Fruit fly (Drosophila melanogaster) whole organism, embryonic: ENCODE data around the gene Ubc4.

Source experiments
- Abd-B ChIP-seq: fragments of 200-800 bp; sonication (Bioruptor generic); optimal IDR thresholded peaks from 2 replicates; lab custom pipeline; 2018; ENCODE audit warnings: missing biosample characterization, mild to moderate bottlenecking, missing genetic modification characterization, moderate library complexity
- Adf1 ChIP-seq: fragments of 200-800 bp; sonication (Bioruptor generic); IDR thresholded peaks from 2 replicates; pipeline ENCODE4 v1.3.6; 2022; ENCODE audit warnings: missing biosample characterization, missing genetic modification characterization
- CG10543 ChIP-seq: fragments of 200-800 bp; sonication (Bioruptor generic); optimal IDR thresholded peaks from 3 replicates; lab custom pipeline; 2017; ENCODE audit warnings: missing biosample characterization, mild to moderate bottlenecking, missing genetic modification characterization, moderate library complexity
- CG11504 ChIP-seq: fragments of 200-800 bp; sonication (Bioruptor generic); optimal IDR thresholded peaks from 3 replicates; lab custom pipeline; 2019; ENCODE audit warnings: missing biosample characterization, mild to moderate bottlenecking, missing genetic modification characterization, moderate library complexity
- CG1792 ChIP-seq: fragments of 200-800 bp; sonication (Bioruptor generic); optimal IDR thresholded peaks from 2 replicates; lab custom pipeline; 2016; ENCODE audit warnings: missing biosample characterization, missing genetic modification characterization
- CG34376 ChIP-seq: fragments of 200-800 bp; sonication (Bioruptor generic); optimal IDR thresholded peaks from 2 replicates; lab custom pipeline; 2018; ENCODE audit warnings: missing biosample characterization, mild to moderate bottlenecking, missing genetic modification characterization
- CG34422 ChIP-seq: fragments of 200-800 bp; sonication (Bioruptor generic); IDR thresholded peaks from 3 replicates; pipeline ENCODE4 v1.3.6; 2022; ENCODE audit warnings: missing biosample characterization, missing genetic modification characterization
- CG4360 ChIP-seq: fragments of 200-800 bp; sonication (Bioruptor generic); IDR thresholded peaks from 2 replicates; pipeline ENCODE4 v1.3.6; 2022; ENCODE audit warnings: missing biosample characterization, missing genetic modification characterization
- CG5180 ChIP-seq: fragments of 200-800 bp; sonication (Bioruptor generic); optimal IDR thresholded peaks from 3 replicates; lab custom pipeline; 2017; ENCODE audit warnings: missing biosample characterization, missing genetic modification characterization, mild to moderate bottlenecking, moderate library complexity, missing genetic modification reagents
- CG5245 ChIP-seq: fragments of 200-800 bp; sonication (Bioruptor generic); optimal IDR thresholded peaks from 3 replicates; lab custom pipeline; 2016; ENCODE audit warnings: missing biosample characterization, missing genetic modification characterization
- CG6791 ChIP-seq: fragments of 200-800 bp; sonication (Bioruptor generic); IDR thresholded peaks from 3 replicates; pipeline ENCODE4 v1.3.6; 2022; ENCODE audit warnings: missing biosample characterization, missing genetic modification characterization; ENCODE audit not compliant: partially characterized antibody
- CG6854 ChIP-seq: fragments of 200-800 bp; sonication (Bioruptor generic); optimal IDR thresholded peaks from 3 replicates; lab custom pipeline; 2017; ENCODE audit warnings: missing biosample characterization, mild to moderate bottlenecking, missing genetic modification characterization
- CG8281 ChIP-seq: fragments of 200-800 bp; sonication (Bioruptor generic); optimal IDR thresholded peaks from 2 replicates; lab custom pipeline; 2018; ENCODE audit warnings: missing biosample characterization, mild to moderate bottlenecking, missing genetic modification characterization, moderate library complexity
- CG8924 ChIP-seq: fragments of 200-800 bp; optimal IDR thresholded peaks from 3 replicates; lab custom pipeline; 2019; ENCODE audit warnings: missing biosample characterization, mild to moderate bottlenecking, missing genetic modification characterization, moderate library complexity
- CG9437 ChIP-seq: fragments of 200-800 bp; sonication (Bioruptor generic); optimal IDR thresholded peaks from 2 replicates; lab custom pipeline; 2018; ENCODE audit warnings: missing biosample characterization, mild to moderate bottlenecking, missing genetic modification characterization
- CG9609 ChIP-seq: fragments of 200-800 bp; sonication (Bioruptor generic); optimal IDR thresholded peaks from 3 replicates; lab custom pipeline; 2016; ENCODE audit warnings: missing biosample characterization, missing genetic modification characterization
- CG9797 ChIP-seq: fragments of 200-800 bp; sonication (Bioruptor generic); optimal IDR thresholded peaks from 3 replicates; lab custom pipeline; 2018; ENCODE audit warnings: missing biosample characterization, mild to moderate bottlenecking, missing genetic modification characterization
- CTCF ChIP-seq: fragments of 200-800 bp; sonication (Bioruptor generic); optimal IDR thresholded peaks from 2 replicates; lab custom pipeline; 2017; ENCODE audit warnings: missing biosample characterization, mild to moderate bottlenecking, missing genetic modification characterization, moderate library complexity
- Dad ChIP-seq: fragments of 200-800 bp; sonication (Bioruptor generic); optimal IDR thresholded peaks from 3 replicates; lab custom pipeline; 2016; ENCODE audit warnings: missing biosample characterization, missing genetic modification characterization
- Dbx ChIP-seq: fragments of 200-800 bp; sonication (Bioruptor generic); IDR thresholded peaks from 3 replicates; pipeline ENCODE4 v1.3.6; 2022; ENCODE audit warnings: missing biosample characterization, missing genetic modification characterization
- Doc2 ChIP-seq: fragments of 200-800 bp; sonication (Bioruptor generic); IDR thresholded peaks from 2 replicates; pipeline ENCODE4 v1.3.6; 2022; ENCODE audit warnings: missing biosample characterization, missing genetic modification characterization
- Dref ChIP-seq: fragments of 200-800 bp; sonication (Bioruptor generic); IDR thresholded peaks from 2 replicates; pipeline ENCODE4 v1.3.6; 2022; ENCODE audit warnings: missing biosample characterization, missing genetic modification characterization
- Fer3 ChIP-seq: fragments of 200-800 bp; sonication (Bioruptor generic); optimal IDR thresholded peaks from 2 replicates; lab custom pipeline; 2018; ENCODE audit warnings: missing biosample characterization, mild to moderate bottlenecking, missing genetic modification characterization, moderate library complexity
- GATAe ChIP-seq: fragments of 200-800 bp; sonication (Bioruptor generic); conservative IDR thresholded peaks from 2 replicates; pipeline ENCODE4 v1.3.6; 2022; ENCODE audit warnings: missing biosample characterization, missing genetic modification characterization
- H2.0 ChIP-seq: fragments of 200-800 bp; sonication (Bioruptor generic); IDR thresholded peaks from 2 replicates; pipeline ENCODE4 v1.3.6; 2022; ENCODE audit warnings: missing biosample characterization, missing genetic modification characterization
- Hey ChIP-seq: fragments of 200-800 bp; sonication (Bioruptor generic); optimal IDR thresholded peaks from 3 replicates; lab custom pipeline; 2018; ENCODE audit warnings: missing biosample characterization, mild to moderate bottlenecking, missing genetic modification characterization
- Hr3 ChIP-seq: fragments of 200-800 bp; sonication (Bioruptor generic); optimal IDR thresholded peaks from 3 replicates; lab custom pipeline; 2016; ENCODE audit warnings: missing biosample characterization, missing genetic modification characterization
- MESR4 ChIP-seq: fragments of 200-800 bp; sonication (Bioruptor generic); optimal IDR thresholded peaks from 2 replicates; lab custom pipeline; 2018; ENCODE audit warnings: missing biosample characterization, mild to moderate bottlenecking, missing genetic modification characterization, moderate library complexity
- Mad ChIP-seq: fragments of 200-800 bp; sonication (Bioruptor generic); optimal IDR thresholded peaks from 2 replicates; lab custom pipeline; 2016; ENCODE audit warnings: missing biosample characterization, missing genetic modification characterization
- NC2β ChIP-seq: fragments of 200-800 bp; sonication (Bioruptor generic); optimal IDR thresholded peaks from 2 replicates; lab custom pipeline; 2016; ENCODE audit warnings: missing biosample characterization, missing genetic modification characterization
- Nf-YC ChIP-seq: fragments of 200-800 bp; optimal IDR thresholded peaks from 3 replicates; lab custom pipeline; 2019; ENCODE audit warnings: missing biosample characterization, mild to moderate bottlenecking, missing genetic modification characterization, moderate library complexity
- PHDP ChIP-seq: fragments of 200-800 bp; sonication (Bioruptor generic); optimal IDR thresholded peaks from 3 replicates; lab custom pipeline; 2018; ENCODE audit warnings: missing biosample characterization, mild to moderate bottlenecking, missing genetic modification characterization, moderate library complexity
- Scr ChIP-seq: fragments of 200-800 bp; sonication (Bioruptor generic); IDR thresholded peaks from 2 replicates; pipeline ENCODE4 v1.3.6; 2022; ENCODE audit warnings: missing biosample characterization, missing genetic modification characterization; ENCODE audit not compliant: partially characterized antibody
- al ChIP-seq: fragments of 200-800 bp; sonication (Bioruptor generic); IDR thresholded peaks from 2 replicates; pipeline ENCODE4 v1.3.6; 2022; ENCODE audit warnings: missing biosample characterization, missing genetic modification characterization
- bbx ChIP-seq: fragments of 200-800 bp; sonication (Bioruptor generic); IDR thresholded peaks from 2 replicates; pipeline ENCODE4 v1.3.6; 2022; ENCODE audit warnings: missing biosample characterization, missing genetic modification characterization; ENCODE audit not compliant: partially characterized antibody
- ci ChIP-seq: fragments of 200-800 bp; sonication (Bioruptor generic); IDR thresholded peaks from 3 replicates; pipeline ENCODE4 v1.3.6; 2022; ENCODE audit warnings: missing biosample characterization, missing genetic modification characterization
- corto ChIP-seq: fragments of 200-800 bp; sonication (Bioruptor generic); optimal IDR thresholded peaks from 2 replicates; lab custom pipeline; 2016; ENCODE audit warnings: missing biosample characterization, mild to moderate bottlenecking, missing genetic modification characterization, moderate library complexity
- crp ChIP-seq, 2 experiments: fragments of 200-800 bp; sonication (Bioruptor generic); optimal IDR thresholded peaks; 2 replicates in 1 of 2; 3 replicates in 1 of 2; lab custom pipeline; 2017; ENCODE audit warnings: missing biosample characterization in 2 of 2, missing genetic modification characterization in 2 of 2, mild to moderate bottlenecking in 1 of 2, moderate library complexity in 1 of 2
- da ChIP-seq: fragments of 200-800 bp; sonication (Bioruptor generic); optimal IDR thresholded peaks from 2 replicates; lab custom pipeline; 2016; ENCODE audit warnings: missing biosample characterization, missing genetic modification characterization
- dpn ChIP-seq, 2 experiments: fragments of 200-800 bp; sonication (Bioruptor generic); optimal IDR thresholded peaks; 3 replicates each; lab custom pipeline; 2016; ENCODE audit warnings: missing biosample characterization in 2 of 2, missing genetic modification characterization in 2 of 2
- grn ChIP-seq: fragments of 200-800 bp; sonication (Bioruptor generic); optimal IDR thresholded peaks from 3 replicates; lab custom pipeline; 2017; ENCODE audit warnings: missing biosample characterization, missing genetic modification characterization
- luna ChIP-seq: fragments of 200-800 bp; sonication (Bioruptor generic); optimal IDR thresholded peaks from 2 replicates; lab custom pipeline; 2016; ENCODE audit warnings: missing biosample characterization, missing genetic modification characterization
- nerfin-2 ChIP-seq: fragments of 200-800 bp; sonication (Bioruptor generic); IDR thresholded peaks from 2 replicates; pipeline ENCODE4 v1.3.6; 2022; ENCODE audit warnings: missing biosample characterization, missing genetic modification characterization; ENCODE audit not compliant: partially characterized antibody
- phol ChIP-seq: fragments of 200-800 bp; sonication (Bioruptor generic); optimal IDR thresholded peaks from 3 replicates; lab custom pipeline; 2018; ENCODE audit warnings: missing biosample characterization, mild to moderate bottlenecking, missing genetic modification characterization, moderate library complexity
- prd ChIP-seq, 3 experiments: fragments of >200 bp in 2 of 3; fragments of 200-800 bp in 1 of 3; sonication (Bioruptor generic) in 1 of 3; optimal IDR thresholded peaks in 2 of 3; IDR thresholded peaks in 1 of 3; 2 replicates in 2 of 3; 3 replicates in 1 of 3; pipeline versions ENCODE4 v1.3.6 to Lab custom; 2017 to 2022; ENCODE audit warnings: missing biosample characterization in 1 of 3, missing genetic modification characterization in 1 of 3
- psq ChIP-seq: fragments of 200-800 bp; sonication (Bioruptor generic); optimal IDR thresholded peaks from 2 replicates; lab custom pipeline; 2017; ENCODE audit warnings: missing biosample characterization, missing genetic modification characterization
- sens-2 ChIP-seq: fragments of 200-800 bp; sonication (Bioruptor generic); IDR thresholded peaks from 2 replicates; pipeline ENCODE4 v1.3.6; 2022; ENCODE audit warnings: missing biosample characterization, missing genetic modification characterization
- sob ChIP-seq: fragments of 200-800 bp; sonication (Bioruptor generic); IDR thresholded peaks from 2 replicates; pipeline ENCODE4 v1.3.6; 2022; ENCODE audit warnings: missing biosample characterization, missing genetic modification characterization
- sug ChIP-seq: fragments of 200-800 bp; optimal IDR thresholded peaks from 2 replicates; lab custom pipeline; 2019; ENCODE audit warnings: missing biosample characterization, mild to moderate bottlenecking, missing genetic modification characterization, moderate library complexity
- zfh1 ChIP-seq: fragments of 200-800 bp; sonication (Bioruptor generic); IDR thresholded peaks from 3 replicates; pipeline ENCODE4 v1.3.6; 2022; ENCODE audit warnings: missing biosample characterization, missing genetic modification characterization

The Ubc4 gene

DNA sequence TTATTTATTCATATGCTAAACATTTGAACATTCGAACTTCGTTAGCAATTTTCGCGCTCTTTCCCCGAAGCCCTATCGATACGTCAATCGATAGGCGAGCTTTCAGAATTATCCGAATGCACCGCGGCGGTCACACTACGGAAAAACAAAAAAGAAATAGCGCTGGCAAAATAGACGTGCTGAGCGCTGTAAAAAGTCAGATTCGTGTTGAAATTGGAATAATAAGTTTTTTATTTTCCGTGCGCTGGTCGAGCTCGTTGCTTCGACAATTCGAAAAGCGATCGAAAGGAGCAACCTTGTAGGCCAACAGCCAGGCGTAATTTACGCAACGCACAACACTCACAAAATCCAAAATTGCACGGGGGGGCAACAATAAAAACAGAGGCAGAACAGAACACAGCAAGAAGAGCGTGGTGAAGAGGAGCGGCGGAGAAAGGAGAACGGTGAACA, at the start of gene Ubc4 (continued):
- no peak for TF ChIP-seq CG9437
- TF ChIP-seq PHDP (tag; lab: Kevin White, UChicago): peak; percentile 7
- TF ChIP-seq Doc2: no peak
- TF ChIP-seq prd (optimal IDR thresholded peaks at IDR 0.05; lab: Kevin White, UChicago): no peak
- 0 out of 3 replicates have a peak, but pooled peaks have one; percentile 10 for TF ChIP-seq prd (GFP tag; IDR thresholded peaks at IDR 0.05; lab: Robert Waterston, UW)
- no peak for TF ChIP-seq CG9609 (GFP tag; lab: Kevin White, UChicago)
- TF ChIP-seq H2.0 (GFP tag; lab: Robert Waterston, UW): no peak
- TF ChIP-seq MESR4 (GFP tag; lab: Kevin White, UChicago): peak; percentile 73
- peak; percentile 56 for TF ChIP-seq nerfin-2
- TF ChIP-seq CG5180 (GFP tag; lab: Kevin White, UChicago): no peak
- TF ChIP-seq psq (GFP tag; lab: Kevin White, UChicago): no peak
- TF ChIP-seq Adf1: peak; percentile 25; the same call in 1 of the 2 replicates
- peak; percentile 69 for TF ChIP-seq CG9797
- TF ChIP-seq Fer3 (tag; lab: Kevin White, UChicago): no peak
- no peak for TF ChIP-seq zfh1 (GFP tag; lab: Robert Waterston, UW)
- TF ChIP-seq CG8281: no peak
- 0 out of 3 replicates have a peak, but pooled peaks have one; percentile 28 for TF ChIP-seq CG34422 (GFP tag; lab: Robert Waterston, UW)
- no peak for TF ChIP-seq CG8924 (tag; lab: Kevin White, UChicago)
- TF ChIP-seq Mad (GFP tag; lab: Kevin White, UChicago): no peak
- TF ChIP-seq corto (GFP tag; lab: Kevin White, UChicago): no peak
- TF ChIP-seq CTCF (GFP tag; lab: Kevin White, UChicago): peak; percentile 75
- TF ChIP-seq Dref (GFP tag; lab: Robert Waterston, UW): peak; percentile 93
- peak; percentile 2 for TF ChIP-seq Dad

- TF ChIP-seq CG1792 (GFP tag; lab: Kevin White, UChicago): no peak
- TF ChIP-seq GATAe (GFP tag; lab: Robert Waterston, UW): peak; percentile 89
- TF ChIP-seq NC2β (GFP tag; lab: Kevin White, UChicago): no peak
- no peak for TF ChIP-seq Hr3 (GFP tag; lab: Kevin White, UChicago)
- no peak for TF ChIP-seq CG9437
- peak; percentile 78 for TF ChIP-seq CG34376
- peak; percentile 51; the same call in 1 of the 2 replicates for TF ChIP-seq Adf1
- peak; percentile 51 for TF ChIP-seq Hey (tag; lab: Kevin White, UChicago)
- TF ChIP-seq CG5245: no peak
- TF ChIP-seq al (GFP tag; lab: Robert Waterston, UW): no peak
- no peak for TF ChIP-seq Scr (GFP tag; lab: Robert Waterston, UW)
- no peak for TF ChIP-seq Abd-B (GFP tag; lab: Kevin White, UChicago)
- TF ChIP-seq phol: no peak
- no peak for TF ChIP-seq CG6854 (GFP tag; lab: Kevin White, UChicago)
- no peak for TF ChIP-seq da (GFP tag; lab: Kevin White, UChicago)
- no peak for TF ChIP-seq CG6791
- TF ChIP-seq CG11504 (tag; lab: Kevin White, UChicago): no peak
- 0 out of 2 replicates have a peak, but pooled peaks have one; percentile 7 for TF ChIP-seq sob (GFP tag; lab: Robert Waterston, UW)
- peak; percentile 92 for TF ChIP-seq grn
- peak; percentile 83 for TF ChIP-seq sug (tag; lab: Kevin White, UChicago)
- 0 out of 3 replicates have a peak, but pooled peaks have one; percentile 11 for TF ChIP-seq ci
- TF ChIP-seq Dbx (GFP tag; lab: Robert Waterston, UW): 0 out of 3 replicates have a peak, but pooled peaks have one; percentile 10
- 0 out of 2 replicates have a peak, but pooled peaks have one; percentile 8 for TF ChIP-seq bbx
- TF ChIP-seq crp (GFP tag; optimal IDR thresholded peaks at IDR 0.05; lab: Kevin White, UChicago): peak in 1 of 2 experiments; percentile 30
- TF ChIP-seq luna (GFP tag; lab: Kevin White, UChicago): no peak
- TF ChIP-seq sens-2 (GFP tag; lab: Robert Waterston, UW): peak; percentile 39; the same call in 1 of the 2 replicates
- peak; percentile 54 for TF ChIP-seq CG4360 (GFP tag; lab: Robert Waterston, UW)
- peak; percentile 42 for TF ChIP-seq CG10543 (GFP tag; lab: Kevin White, UChicago)
- no peak for TF ChIP-seq dpn (GFP tag; optimal IDR thresholded peaks at IDR 0.05; lab: Kevin White, UChicago)
- no peak for TF ChIP-seq Nf-YC (tag; lab: Kevin White, UChicago)
Measured at dm6 chr3L:9671372-9671771, 26.8 kb upstream of the Ubc4 start.
